Worm (Caenorhabditis elegans): ENCODE results near the gene K01D12.1.

- TF ChIP-seq cog-1 (tag; optimal IDR thresholded peaks at IDR 0.05) (no peak), flt-1 (GFP tag; IDR thresholded peaks at IDR 0.05) (no peak), T22C8.4 (GFP tag; IDR thresholded peaks at IDR 0.05) (no peak), ztf-29 (GFP tag; IDR thresholded peaks at IDR 0.05) (no peak)
Measured at ce11 chrV:12345808-12346207, 31.5 kb upstream of the K01D12.1 start, which contains the start of gene snb-2.
